Worm (Caenorhabditis elegans) whole organism, late embryonic: Measurements from ENCODE around the gene F18H3.4.

Experiments
- eyg-1 ChIP-seq: sonication (generic microtip); optimal IDR thresholded peaks from 2 replicates; lab custom pipeline; 2016; ENCODE audit warnings: missing genotype, missing genetic modification characterization, missing compliant biosample characterization
- hlh-6 ChIP-seq: sonication (generic microtip); optimal IDR thresholded peaks from 2 replicates; lab custom pipeline; 2016; ENCODE audit warnings: missing genotype, missing genetic modification characterization, missing compliant biosample characterization
- syd-9 ChIP-seq: sonication (generic microtip); optimal IDR thresholded peaks from 2 replicates; lab custom pipeline; 2016; ENCODE audit warnings: mild to moderate bottlenecking, missing genetic modification characterization, moderate library complexity, missing compliant biosample characterization
- unc-42 ChIP-seq: sonication (generic microtip); optimal IDR thresholded peaks from 2 replicates; lab custom pipeline; 2016; ENCODE audit warnings: missing genotype, missing genetic modification characterization, missing compliant biosample characterization
- unc-55 ChIP-seq: sonication (generic microtip); optimal IDR thresholded peaks from 2 replicates; lab custom pipeline; 2017; ENCODE audit warnings: missing biosample characterization, missing genetic modification reagents, missing genetic modification characterization

ce11 chrX:13502282-13502681 is 26.6 kb upstream of the F18H3.4 start:
- TF ChIP-seq unc-55 (GFP tag; lab: Kevin White, UChicago) (no peak), hlh-6 (no peak), eyg-1 (tag; lab: Kevin White, UChicago) (no peak), syd-9 (tag; lab: Kevin White, UChicago) (no peak), unc-42 (tag; lab: Kevin White, UChicago) (peak; percentile 65)
